Worm (Caenorhabditis elegans) whole organism, young adult: ENCODE measurements around the gene Y105C5A.10.
"Not testable (repeated sequence)": the region's sequence is repeated elsewhere in the genome, so short reads cannot be mapped to it uniquely, and the experiment has no call there.

Experiments used
- Y53G8AR.9 ChIP-seq: fragments of 200-800 bp; sonication (Bioruptor generic); conservative IDR thresholded peaks from 2 replicates; pipeline ENCODE4 v1.3.6; 2022; ENCODE audit warnings: missing genetic modification reagents, missing genetic modification characterization, missing compliant biosample characterization
- madf-6 ChIP-seq: fragments of 200-800 bp; sonication (Bioruptor generic); IDR thresholded peaks from 2 replicates; pipeline ENCODE4 v1.3.6; 2022; ENCODE audit warnings: missing genetic modification reagents, missing genetic modification characterization, missing compliant biosample characterization
- unc-62 ChIP-seq: fragments of 150-350 bp; optimal IDR thresholded peaks from 2 replicates; lab custom pipeline; 2014; ENCODE audit warnings: missing biosample characterization, missing genetic modification reagents, missing genetic modification characterization

- TF ChIP-seq unc-62; Y53G8AR.9 (GFP tag; lab: Robert Waterston, UW); madf-6 (GFP tag; lab: Robert Waterston, UW): not testable (repeated sequence)
These were observed 1.2 kb upstream of the Y105C5A.10 start, which contains the start of gene Y105C5A.1274 for ce11 chrIV:15634240-15634789.
